Fruit fly (Drosophila melanogaster) whole organism, embryonic: ENCODE measurements around the gene InR.

ENCODE experiments used
- Atf6 ChIP-seq: fragments of 200-800 bp; sonication (Bioruptor generic); IDR thresholded peaks from 2 replicates; pipeline ENCODE4 v1.3.6; 2022; ENCODE audit warnings: missing biosample characterization, missing genetic modification characterization
- Blimp-1 ChIP-seq: fragments of 200-800 bp; sonication (Bioruptor generic); optimal IDR thresholded peaks from 3 replicates; lab custom pipeline; 2018; ENCODE audit warnings: missing biosample characterization, missing genetic modification characterization, mild to moderate bottlenecking, moderate library complexity, missing genetic modification reagents
- CG10543 ChIP-seq: fragments of 200-800 bp; sonication (Bioruptor generic); optimal IDR thresholded peaks from 3 replicates; lab custom pipeline; 2017; ENCODE audit warnings: missing biosample characterization, mild to moderate bottlenecking, missing genetic modification characterization, moderate library complexity
- CG14710 ChIP-seq: fragments of 200-800 bp; sonication (Bioruptor generic); optimal IDR thresholded peaks from 3 replicates; lab custom pipeline; 2019; ENCODE audit warnings: missing biosample characterization, mild to moderate bottlenecking, missing genetic modification characterization, moderate library complexity
- CG15514 ChIP-seq: fragments of 200-800 bp; sonication (Bioruptor generic); optimal IDR thresholded peaks from 3 replicates; lab custom pipeline; 2017; ENCODE audit warnings: missing biosample characterization, missing genetic modification characterization, mild to moderate bottlenecking, moderate library complexity, missing genetic modification reagents
- CG15696 ChIP-seq: fragments of 200-800 bp; sonication (Bioruptor generic); optimal IDR thresholded peaks from 2 replicates; lab custom pipeline; 2019; ENCODE audit warnings: missing biosample characterization, mild to moderate bottlenecking, missing genetic modification characterization, moderate library complexity
- CG1603 ChIP-seq: fragments of 200-800 bp; sonication (Bioruptor generic); optimal IDR thresholded peaks from 2 replicates; lab custom pipeline; 2019; ENCODE audit warnings: missing biosample characterization, mild to moderate bottlenecking, missing genetic modification characterization, moderate library complexity
- CG16779 ChIP-seq: fragments of 200-800 bp; sonication (Bioruptor generic); IDR thresholded peaks from 2 replicates; pipeline ENCODE4 v1.3.6; 2022; ENCODE audit warnings: missing biosample characterization, missing genetic modification characterization
- CG17359 ChIP-seq: fragments of 200-800 bp; sonication (Bioruptor generic); optimal IDR thresholded peaks from 3 replicates; lab custom pipeline; 2018; ENCODE audit warnings: missing biosample characterization, mild to moderate bottlenecking, missing genetic modification characterization, moderate library complexity
- CG17568 ChIP-seq: fragments of 200-800 bp; sonication (Bioruptor generic); optimal IDR thresholded peaks from 2 replicates; lab custom pipeline; 2018; ENCODE audit warnings: missing biosample characterization, mild to moderate bottlenecking, missing genetic modification characterization, moderate library complexity
- CG17829 ChIP-seq: fragments of 200-800 bp; optimal IDR thresholded peaks from 2 replicates; lab custom pipeline; 2019; ENCODE audit warnings: missing biosample characterization, mild to moderate bottlenecking, missing genetic modification characterization, moderate library complexity
- CG2120 ChIP-seq: fragments of 200-800 bp; sonication (Bioruptor generic); optimal IDR thresholded peaks from 3 replicates; lab custom pipeline; 2016; ENCODE audit warnings: missing biosample characterization, missing genetic modification characterization
- CG2199 ChIP-seq: fragments of 200-800 bp; sonication (Bioruptor generic); IDR thresholded peaks from 3 replicates; pipeline ENCODE4 v1.3.6; 2022; ENCODE audit warnings: missing biosample characterization, missing genetic modification characterization
- CG34224 ChIP-seq: fragments of 200-800 bp; sonication (Bioruptor generic); IDR thresholded peaks from 3 replicates; pipeline ENCODE4 v1.3.6; 2022; ENCODE audit warnings: missing biosample characterization, missing genetic modification characterization; ENCODE audit not compliant: partially characterized antibody
- CG6654 ChIP-seq: fragments of 200-800 bp; sonication (Bioruptor generic); optimal IDR thresholded peaks from 2 replicates; lab custom pipeline; 2017; ENCODE audit warnings: missing biosample characterization, mild to moderate bottlenecking, missing genetic modification characterization
- CG8388 ChIP-seq: fragments of 200-800 bp; sonication (Bioruptor generic); optimal IDR thresholded peaks from 2 replicates; lab custom pipeline; 2019; ENCODE audit warnings: missing biosample characterization, mild to moderate bottlenecking, missing genetic modification characterization, moderate library complexity
- CG9437 ChIP-seq: fragments of 200-800 bp; sonication (Bioruptor generic); optimal IDR thresholded peaks from 2 replicates; lab custom pipeline; 2018; ENCODE audit warnings: missing biosample characterization, mild to moderate bottlenecking, missing genetic modification characterization
- Deaf1 ChIP-seq: fragments of 200-800 bp; optimal IDR thresholded peaks from 3 replicates; lab custom pipeline; 2019; ENCODE audit warnings: missing biosample characterization, mild to moderate bottlenecking, missing genetic modification characterization, moderate library complexity
- Dfd ChIP-seq, 2 experiments: fragments of >200 bp; optimal IDR thresholded peaks; 2 replicates each; lab custom pipeline; 2017; ENCODE audit warnings: missing biosample characterization in 2 of 2, missing genetic modification characterization in 2 of 2
- Dip2 ChIP-seq: fragments of 200-800 bp; sonication (Bioruptor generic); IDR thresholded peaks from 2 replicates; pipeline ENCODE4 v1.3.6; 2022; ENCODE audit warnings: missing biosample characterization, missing genetic modification characterization
- E2f1 ChIP-seq: fragments of 200-800 bp; sonication (Bioruptor generic); IDR thresholded peaks from 2 replicates; pipeline ENCODE4 v1.3.6; 2022; ENCODE audit warnings: missing biosample characterization, missing genetic modification characterization
- E2f2 ChIP-seq: fragments of 200-800 bp; sonication (Bioruptor generic); IDR thresholded peaks from 2 replicates; pipeline ENCODE4 v1.3.6; 2022; ENCODE audit warnings: missing biosample characterization, missing genetic modification characterization
- Gsc ChIP-seq: fragments of 200-800 bp; sonication (Bioruptor generic); IDR thresholded peaks from 2 replicates; pipeline ENCODE4 v1.3.6; 2022; ENCODE audit warnings: missing biosample characterization, missing genetic modification characterization
- Lhr ChIP-seq: fragments of 200-800 bp; sonication (Bioruptor generic); optimal IDR thresholded peaks from 3 replicates; lab custom pipeline; 2017; ENCODE audit warnings: mild to moderate bottlenecking, missing biosample characterization, missing genetic modification reagents, missing genetic modification characterization
- Max ChIP-seq: fragments of 200-800 bp; sonication (Bioruptor generic); optimal IDR thresholded peaks from 2 replicates; lab custom pipeline; 2016; ENCODE audit warnings: missing biosample characterization, mild to moderate bottlenecking, missing genetic modification characterization
- NK7.1 ChIP-seq: fragments of 200-800 bp; sonication (Bioruptor generic); optimal IDR thresholded peaks from 3 replicates; lab custom pipeline; 2016; ENCODE audit warnings: missing biosample characterization, missing genetic modification characterization
- Nf-YB ChIP-seq: fragments of 200-800 bp; sonication (Bioruptor generic); optimal IDR thresholded peaks from 3 replicates; lab custom pipeline; 2019; ENCODE audit warnings: missing biosample characterization, mild to moderate bottlenecking, missing genetic modification characterization, moderate library complexity
- Xbp1 ChIP-seq: fragments of 200-800 bp; sonication (Bioruptor generic); optimal IDR thresholded peaks from 3 replicates; lab custom pipeline; 2016; ENCODE audit warnings: missing biosample characterization, mild to moderate bottlenecking, missing genetic modification characterization
- YL-1 ChIP-seq: fragments of 200-800 bp; sonication (Bioruptor generic); optimal IDR thresholded peaks from 3 replicates; lab custom pipeline; 2017; ENCODE audit warnings: missing biosample characterization, mild to moderate bottlenecking, missing genetic modification characterization
- ab ChIP-seq: fragments of 200-800 bp; sonication (Bioruptor generic); optimal IDR thresholded peaks from 2 replicates; lab custom pipeline; 2016; ENCODE audit warnings: missing biosample characterization, missing genetic modification characterization
- bcd ChIP-seq: fragments of 200-800 bp; sonication (Bioruptor generic); optimal IDR thresholded peaks from 2 replicates; lab custom pipeline; 2017; ENCODE audit warnings: missing biosample characterization, mild to moderate bottlenecking, missing genetic modification characterization
- chm ChIP-seq: fragments of 200-800 bp; sonication (Bioruptor generic); IDR thresholded peaks from 2 replicates; pipeline ENCODE4 v1.3.6; 2022; ENCODE audit warnings: missing biosample characterization, missing genetic modification characterization
- fd64A ChIP-seq: fragments of 200-800 bp; sonication (Bioruptor generic); optimal IDR thresholded peaks from 3 replicates; lab custom pipeline; 2018; ENCODE audit warnings: missing biosample characterization, mild to moderate bottlenecking, missing genetic modification characterization
- grn ChIP-seq: fragments of 200-800 bp; sonication (Bioruptor generic); optimal IDR thresholded peaks from 3 replicates; lab custom pipeline; 2017; ENCODE audit warnings: missing biosample characterization, missing genetic modification characterization
- her ChIP-seq: fragments of 200-800 bp; sonication (Bioruptor generic); optimal IDR thresholded peaks from 2 replicates; lab custom pipeline; 2016; ENCODE audit warnings: missing biosample characterization, missing genetic modification characterization
- jigr1 ChIP-seq: fragments of 200-800 bp; sonication (Bioruptor generic); IDR thresholded peaks from 3 replicates; pipeline ENCODE4 v1.3.6; 2022; ENCODE audit warnings: missing biosample characterization, missing genetic modification characterization
- mam ChIP-seq: fragments of 200-800 bp; sonication (Bioruptor generic); optimal IDR thresholded peaks from 3 replicates; lab custom pipeline; 2016; ENCODE audit warnings: missing biosample characterization, missing genetic modification characterization
- mirr ChIP-seq: fragments of 200-800 bp; sonication (Bioruptor generic); optimal IDR thresholded peaks from 3 replicates; lab custom pipeline; 2018; ENCODE audit warnings: missing biosample characterization, mild to moderate bottlenecking, missing genetic modification characterization
- pfk ChIP-seq: fragments of 200-800 bp; sonication (Bioruptor generic); optimal IDR thresholded peaks from 2 replicates; lab custom pipeline; 2018; ENCODE audit warnings: missing biosample characterization, mild to moderate bottlenecking, missing genetic modification characterization, moderate library complexity
- pho ChIP-seq: fragments of 200-800 bp; sonication (Bioruptor generic); optimal IDR thresholded peaks from 2 replicates; lab custom pipeline; 2016; ENCODE audit warnings: missing biosample characterization, missing genetic modification characterization
- sens ChIP-seq: fragments of 200-800 bp; sonication (Bioruptor generic); peaks from one replicate; lab custom pipeline; 2016; ENCODE audit warnings: missing biosample characterization, missing genetic modification characterization
- sr ChIP-seq: fragments of 200-800 bp; sonication (Bioruptor generic); IDR thresholded peaks from 3 replicates; pipeline ENCODE4 v1.3.6; 2022; ENCODE audit warnings: missing biosample characterization, missing genetic modification characterization
- stwl ChIP-seq: fragments of 200-800 bp; sonication (Bioruptor generic); optimal IDR thresholded peaks from 3 replicates; lab custom pipeline; 2018; ENCODE audit warnings: missing biosample characterization, mild to moderate bottlenecking, missing genetic modification characterization, moderate library complexity
- tap ChIP-seq: fragments of 200-800 bp; optimal IDR thresholded peaks from 3 replicates; lab custom pipeline; 2019; ENCODE audit warnings: missing biosample characterization, mild to moderate bottlenecking, missing genetic modification characterization, moderate library complexity
- tx ChIP-seq: fragments of 200-800 bp; sonication (Bioruptor generic); optimal IDR thresholded peaks from 2 replicates; lab custom pipeline; 2016; ENCODE audit warnings: missing biosample characterization, missing genetic modification characterization
- vvl ChIP-seq: fragments of 200-800 bp; sonication (Bioruptor generic); IDR thresholded peaks from 2 replicates; pipeline ENCODE4 v1.3.6; 2022; ENCODE audit warnings: missing biosample characterization, missing genetic modification characterization
- wek ChIP-seq: fragments of 200-800 bp; sonication (Bioruptor generic); optimal IDR thresholded peaks from 3 replicates; lab custom pipeline; 2018; ENCODE audit warnings: missing biosample characterization, mild to moderate bottlenecking, missing genetic modification characterization, moderate library complexity
- z ChIP-seq: fragments of 200-800 bp; sonication (Bioruptor generic); IDR thresholded peaks from 3 replicates; pipeline ENCODE4 v1.3.6; 2022; ENCODE audit warnings: missing biosample characterization, missing genetic modification characterization
- zfh1 ChIP-seq: fragments of 200-800 bp; sonication (Bioruptor generic); IDR thresholded peaks from 3 replicates; pipeline ENCODE4 v1.3.6; 2022; ENCODE audit warnings: missing biosample characterization, missing genetic modification characterization

The InR gene

DNA sequence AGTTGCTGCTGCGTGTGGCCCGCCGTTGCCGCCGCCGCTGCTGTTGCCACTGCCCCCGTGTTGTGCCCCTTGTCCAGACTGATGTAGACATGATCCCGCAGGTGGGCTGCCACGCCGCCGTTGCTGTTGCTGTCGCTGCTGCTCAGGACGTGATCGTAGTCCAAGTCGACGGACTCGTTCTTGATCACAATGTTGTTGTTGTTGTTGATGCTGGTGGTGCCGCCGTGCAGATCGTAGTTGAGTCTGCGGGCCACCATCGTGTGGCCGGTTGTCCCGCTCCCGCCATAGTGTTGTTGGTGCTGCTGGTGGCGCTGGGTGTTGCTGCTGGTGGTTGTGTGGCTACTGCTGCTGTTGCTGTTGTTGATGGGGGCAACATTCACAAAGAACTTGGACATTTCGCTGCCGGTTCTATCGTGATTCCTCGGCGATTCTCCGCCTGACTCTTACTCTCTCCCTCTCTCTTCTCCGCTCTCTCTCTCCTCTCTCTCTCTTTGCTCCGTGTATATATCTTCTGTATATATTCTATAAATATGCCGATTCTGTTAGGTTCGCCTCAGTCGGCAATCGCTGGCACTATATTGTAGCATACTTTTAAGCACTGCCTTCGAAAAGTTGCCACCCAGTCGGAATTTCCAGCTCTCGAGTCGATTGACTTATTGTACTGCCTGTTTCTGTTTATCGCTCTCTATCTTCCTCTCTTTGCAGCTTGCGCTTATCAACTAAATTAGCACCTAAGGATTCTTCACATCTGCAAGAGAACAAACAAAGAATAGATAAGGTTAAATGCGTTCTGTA is 7.2 kb upstream of the InR start (continued):
- peak; percentile 53; the same call in 1 of the 3 replicates for TF ChIP-seq z (GFP tag; lab: Robert Waterston, UW)
- TF ChIP-seq mam (GFP tag; lab: Kevin White, UChicago): peak; percentile 18
- no peak for TF ChIP-seq sr
- peak; percentile 19; the same call in 1 of the 3 replicates for TF ChIP-seq zfh1 (GFP tag; lab: Robert Waterston, UW)
- no peak for TF ChIP-seq Atf6 (GFP tag; lab: Robert Waterston, UW)
- peak; percentile 15 for TF ChIP-seq CG14710
- TF ChIP-seq grn (GFP tag; lab: Kevin White, UChicago): peak; percentile 43
- peak; percentile 72 for TF ChIP-seq CG8388 (GFP tag; lab: Kevin White, UChicago)
- no peak for TF ChIP-seq YL-1 (GFP tag; lab: Kevin White, UChicago)
- peak; percentile 47; the same call in 1 of the 3 replicates for TF ChIP-seq CG34224 (GFP tag; lab: Robert Waterston, UW)
- no peak for TF ChIP-seq bcd
- TF ChIP-seq Dfd (GFP tag; optimal IDR thresholded peaks at IDR 0.05; lab: Kevin White, UChicago): peak in 1 of 2 experiments; percentile 53
- peak; percentile 0 for TF ChIP-seq pfk (GFP tag; lab: Kevin White, UChicago)
- TF ChIP-seq Deaf1 (tag; lab: Kevin White, UChicago): peak; percentile 56
- TF ChIP-seq CG17568 (GFP tag; lab: Kevin White, UChicago): no peak
- TF ChIP-seq CG9437 (GFP tag; lab: Kevin White, UChicago): no peak
- no peak for TF ChIP-seq Gsc (GFP tag; lab: Robert Waterston, UW)
- no peak for TF ChIP-seq Blimp-1
- TF ChIP-seq Dip2: no peak
- no peak for TF ChIP-seq Max
- TF ChIP-seq her (GFP tag; lab: Kevin White, UChicago): no peak
- TF ChIP-seq Lhr (GFP tag; lab: Kevin White, UChicago): peak; percentile 52
- TF ChIP-seq fd64A (GFP tag; lab: Kevin White, UChicago): no peak
- TF ChIP-seq CG15696 (tag; lab: Kevin White, UChicago): no peak
- TF ChIP-seq CG17829 (tag; lab: Kevin White, UChicago): peak; percentile 43
- TF ChIP-seq E2f1: 0 out of 2 replicates have a peak, but pooled peaks have one; percentile 6
- peak; percentile 42 for TF ChIP-seq CG10543
- no peak for TF ChIP-seq tap (tag; lab: Kevin White, UChicago)
- TF ChIP-seq pho (GFP tag; lab: Kevin White, UChicago): peak; percentile 9
- no peak for TF ChIP-seq CG17359 (tag; lab: Kevin White, UChicago)
- TF ChIP-seq vvl (GFP tag; lab: Robert Waterston, UW): peak; percentile 33; the same call in 1 of the 2 replicates
- TF ChIP-seq NK7.1 (GFP tag; lab: Kevin White, UChicago): no peak
- no peak for TF ChIP-seq ab
- no peak for TF ChIP-seq CG16779
- TF ChIP-seq jigr1 (GFP tag; lab: Robert Waterston, UW): no peak
- peak; percentile 11 for TF ChIP-seq mirr (GFP tag; lab: Kevin White, UChicago)
- peak; percentile 15 for TF ChIP-seq CG15514 (GFP tag; lab: Kevin White, UChicago)
- no peak for TF ChIP-seq Xbp1 (GFP tag; lab: Kevin White, UChicago)
- TF ChIP-seq chm: no peak
- TF ChIP-seq tx (GFP tag; lab: Kevin White, UChicago): no peak
- peak; percentile 24 for TF ChIP-seq CG2120 (GFP tag; lab: Kevin White, UChicago)
- TF ChIP-seq stwl (tag; lab: Kevin White, UChicago): peak; percentile 89
- TF ChIP-seq E2f2: peak; percentile 36
- TF ChIP-seq CG2199: peak; percentile 82; the same call in 2 of the 3 replicates
- TF ChIP-seq CG6654 (GFP tag; lab: Kevin White, UChicago): no peak
- peak; percentile 67 for TF ChIP-seq sens
- TF ChIP-seq wek: peak; percentile 17
- peak; percentile 18 for TF ChIP-seq Nf-YB (GFP tag; lab: Kevin White, UChicago)
- TF ChIP-seq CG1603 (tag; lab: Kevin White, UChicago): peak; percentile 26
